Worm (Caenorhabditis elegans) whole organism, L4 larva: ENCODE data around the gene gpx-4.

Experiments
- ctbp-1 ChIP-seq: fragments of 200-800 bp; sonication (Bioruptor generic); IDR thresholded peaks from 2 replicates; pipeline ENCODE4 v1.3.6; 2022; ENCODE audit warnings: missing genetic modification reagents, missing genetic modification characterization, missing compliant biosample characterization
- daf-16 ChIP-seq, 3 experiments: sonication (generic microtip); optimal IDR thresholded peaks; 2 replicates each; lab custom pipeline; 2016 to 2017; ENCODE audit warnings: missing genetic modification characterization in 3 of 3, missing genetic modification reagents in 3 of 3, mild to moderate bottlenecking in 2 of 3, missing compliant biosample characterization in 2 of 3, missing biosample characterization in 1 of 3, moderate library complexity in 1 of 3
- dve-1 ChIP-seq: sonication (generic microtip); optimal IDR thresholded peaks from 2 replicates; lab custom pipeline; 2017; ENCODE audit warnings: antibody characterized with exemption, mild to moderate bottlenecking, missing genetic modification characterization, missing compliant biosample characterization; ENCODE audit not compliant: insufficient read depth
- hif-1 ChIP-seq, 2 experiments: sonication (generic microtip); optimal IDR thresholded peaks; 2 replicates each; lab custom pipeline; 2016 to 2017; ENCODE audit warnings: missing compliant biosample characterization in 2 of 2, missing genetic modification characterization in 2 of 2, missing genetic modification reagents in 2 of 2, missing genotype in 2 of 2, mild to moderate bottlenecking in 1 of 2
- lim-7 ChIP-seq: fragments of 200-800 bp; sonication (Bioruptor generic); IDR thresholded peaks from 2 replicates; pipeline ENCODE4 v1.3.6; 2022; ENCODE audit warnings: missing genetic modification characterization, missing compliant biosample characterization
- nhr-10 ChIP-seq: fragments of 150-350 bp; optimal IDR thresholded peaks from 2 replicates; lab custom pipeline; 2014; ENCODE audit warnings: missing biosample characterization, missing genetic modification characterization
- nhr-102 ChIP-seq: sonication (generic microtip); optimal IDR thresholded peaks from 2 replicates; lab custom pipeline; 2016; ENCODE audit warnings: mild to moderate bottlenecking, missing genetic modification characterization, moderate library complexity, missing compliant biosample characterization
- nhr-42 ChIP-seq: fragments of 200-800 bp; sonication (Bioruptor generic); IDR thresholded peaks from 2 replicates; pipeline ENCODE4 v1.3.6; 2022; ENCODE audit warnings: missing genetic modification characterization, missing compliant biosample characterization
- nhr-48 ChIP-seq: sonication (generic microtip); optimal IDR thresholded peaks from 2 replicates; lab custom pipeline; 2016; ENCODE audit warnings: mild to moderate bottlenecking, missing genetic modification characterization, missing compliant biosample characterization
- nhr-6 ChIP-seq: fragments of 150-350 bp; optimal IDR thresholded peaks from 2 replicates; lab custom pipeline; 2014; ENCODE audit warnings: missing biosample characterization, missing genetic modification characterization
- spr-3 ChIP-seq: fragments of 200-800 bp; sonication (Bioruptor generic); optimal IDR thresholded peaks from 2 replicates; lab custom pipeline; 2018; ENCODE audit warnings: mild to moderate bottlenecking, missing genetic modification characterization, missing compliant biosample characterization
- unc-62 ChIP-seq, 3 experiments: fragments of 150-350 bp in 1 of 3; sonication (generic microtip); optimal IDR thresholded peaks in 2 of 3; peaks in 1 of 3; 1 replicate in 1 of 3; 2 replicates in 2 of 3; lab custom pipeline; 2014 to 2017; ENCODE audit warnings: missing biosample characterization in 3 of 3, missing genetic modification characterization in 3 of 3, missing genetic modification reagents in 3 of 3, missing genotype in 1 of 3
- ztf-7 ChIP-seq: fragments of 150-350 bp; optimal IDR thresholded peaks from 2 replicates; lab custom pipeline; 2014; ENCODE audit warnings: missing biosample characterization, missing genetic modification characterization

The gpx-4 gene

ce11 chrIV:2639666-2640273 is 35.0 kb downstream of the gpx-4 start (continued):
- TF ChIP-seq nhr-48 (tag; lab: Kevin White, UChicago): no peak
- TF ChIP-seq lim-7 (GFP tag; lab: Robert Waterston, UW): peak; percentile 91
- peak; percentile 57; the same call in 1 of the 2 replicates for TF ChIP-seq nhr-42 (GFP tag; lab: Robert Waterston, UW)
- peak; percentile 13 for TF ChIP-seq dve-1 (tag; lab: Kevin White, UChicago)
- no peak for TF ChIP-seq nhr-6 (tag; lab: Kevin White, UChicago)

- TF ChIP-seq nhr-10 (tag; lab: Kevin White, UChicago) (no peak), ztf-7 (tag; lab: Kevin White, UChicago) (no peak), spr-3 (GFP tag; lab: Kevin White, UChicago) (no peak)
- TF ChIP-seq, all 104 proteins: peak for 0
These were observed 39.8 kb downstream of the gpx-4 start for ce11 chrIV:2634992-2635391.

DNA sequence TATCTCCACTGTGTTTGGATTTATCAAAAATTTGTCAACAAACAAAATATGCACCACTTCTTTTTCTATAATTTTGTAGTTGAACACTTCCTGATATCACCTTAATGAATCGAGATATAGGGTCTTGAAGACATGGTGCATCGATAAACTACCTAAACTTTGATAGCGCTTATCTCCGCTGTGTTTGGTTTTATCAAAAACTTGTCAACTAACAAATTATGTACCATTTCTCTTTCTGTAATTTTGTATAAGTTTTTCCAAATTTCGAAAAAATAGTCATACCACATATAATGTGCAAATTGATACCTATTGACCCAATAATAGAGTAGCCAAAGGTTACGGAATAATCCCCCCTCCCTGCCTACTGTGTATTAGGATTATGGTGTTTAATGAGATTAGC is 44.7 kb downstream of the gpx-4 start:
- peak in 1 of 2 experiments; percentile 82 for TF ChIP-seq unc-62 (GFP tag; optimal IDR thresholded peaks at IDR 0.05 in 1 of 2; lab: Kevin White, UChicago)
- no peak for TF ChIP-seq unc-62 (tag; optimal IDR thresholded peaks at IDR 0.05; lab: Kevin White, UChicago)
- TF ChIP-seq daf-16 (GFP tag; optimal IDR thresholded peaks at IDR 0.05; lab: Kevin White, UChicago): no peak
- no peak for TF ChIP-seq daf-16 (tag; optimal IDR thresholded peaks at IDR 0.05; lab: Kevin White, UChicago)

ce11 chrIV:2628171-2628570 is 46.6 kb downstream of the gpx-4 start, which contains the start of gene ngn-1:
ngn-1 (minus strand) TSS chrIV:2628271.
- no peak for TF ChIP-seq ctbp-1 (GFP tag; lab: Robert Waterston, UW)
- TF ChIP-seq unc-62 (GFP tag; optimal IDR thresholded peaks at IDR 0.05 in 1 of 2; lab: Kevin White, UChicago): peak in 1 of 2 experiments; percentile 54
- no peak for TF ChIP-seq unc-62 (tag; optimal IDR thresholded peaks at IDR 0.05; lab: Kevin White, UChicago)
- TF ChIP-seq nhr-102 (tag; lab: Kevin White, UChicago): no peak
- no peak for TF ChIP-seq ztf-7 (tag; lab: Kevin White, UChicago)
- no peak for TF ChIP-seq hif-1 (tag; optimal IDR thresholded peaks at IDR 0.05; lab: Kevin White, UChicago)
